Worm (Caenorhabditis elegans) whole organism, midembryonic: Measurements from ENCODE around the gene R11D1.12.

Experiments
- T22C8.4 ChIP-seq: fragments of 200-800 bp; sonication (Bioruptor generic); IDR thresholded peaks from 2 replicates; pipeline ENCODE4 v1.3.6; 2022; ENCODE audit warnings: missing genetic modification characterization, missing compliant biosample characterization
- cog-1 ChIP-seq: sonication (generic microtip); optimal IDR thresholded peaks from 2 replicates; lab custom pipeline; 2016; ENCODE audit warnings: missing genetic modification characterization, missing compliant biosample characterization
- klf-2 ChIP-seq: fragments of 200-800 bp; sonication (Bioruptor generic); conservative IDR thresholded peaks from 2 replicates; pipeline ENCODE4 v1.3.6; 2022; ENCODE audit warnings: missing genetic modification reagents, missing genetic modification characterization, missing compliant biosample characterization
- med-1 ChIP-seq: sonication (generic microtip); optimal IDR thresholded peaks from 2 replicates; lab custom pipeline; 2017; ENCODE audit warnings: missing genetic modification characterization, mild to moderate bottlenecking, missing compliant biosample characterization, antibody characterized with exemption, missing genetic modification reagents; ENCODE audit not compliant: insufficient read depth
- ref-1 ChIP-seq: fragments of 200-800 bp; sonication (Bioruptor generic); conservative IDR thresholded peaks from 2 replicates; pipeline ENCODE4 v1.3.6; 2022; ENCODE audit warnings: missing genetic modification reagents, missing genetic modification characterization, missing compliant biosample characterization
- tab-1 ChIP-seq: fragments of 200-800 bp; sonication (Bioruptor generic); IDR thresholded peaks from 2 replicates; pipeline ENCODE4 v1.3.6; 2022; ENCODE audit warnings: missing genetic modification characterization, missing compliant biosample characterization
- ztf-23 ChIP-seq: fragments of 200-800 bp; sonication (Bioruptor generic); IDR thresholded peaks from 2 replicates; pipeline ENCODE4 v1.3.6; 2022; ENCODE audit warnings: missing genetic modification reagents, missing genetic modification characterization, missing compliant biosample characterization
- ztf-29 ChIP-seq: fragments of 200-800 bp; sonication (Bioruptor generic); IDR thresholded peaks from 2 replicates; pipeline ENCODE4 v1.3.6; 2022; ENCODE audit warnings: missing genetic modification reagents, missing genetic modification characterization, missing compliant biosample characterization

DNA sequence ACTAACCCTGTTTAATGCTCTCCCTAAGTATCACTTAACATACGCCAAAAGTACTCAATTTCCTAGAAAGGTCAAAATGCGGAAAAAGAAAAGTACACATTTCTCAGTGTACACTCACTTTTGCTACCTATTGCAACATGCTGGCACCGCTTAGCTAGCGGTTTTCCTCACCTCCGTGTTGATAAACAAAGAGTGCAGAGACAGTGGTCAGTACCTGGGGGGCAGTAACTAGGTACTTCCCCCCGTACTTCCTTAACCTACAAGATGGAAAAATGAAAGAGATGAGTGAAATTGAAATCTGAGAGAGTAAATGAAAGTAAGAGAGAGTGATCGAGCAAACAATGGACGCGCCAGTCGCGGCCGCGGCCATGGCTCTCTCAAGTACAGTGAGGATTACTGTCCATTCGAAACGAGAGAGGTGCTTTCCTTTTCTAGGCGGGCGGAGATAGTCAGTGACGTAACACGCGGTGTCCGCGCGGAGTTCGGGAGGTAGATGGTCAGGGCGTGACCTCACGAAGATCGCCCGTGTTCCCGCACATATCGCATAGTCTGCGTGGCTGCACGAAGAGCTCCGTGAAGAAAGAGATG, 10.5 kb upstream of the R11D1.12 start, which contains the start of gene cky-1:
- no peak for TF ChIP-seq ref-1 (GFP tag; lab: Robert Waterston, UW)
- TF ChIP-seq tab-1 (GFP tag; lab: Robert Waterston, UW): no peak
- no peak for TF ChIP-seq T22C8.4 (GFP tag; lab: Robert Waterston, UW)
- no peak for TF ChIP-seq ztf-23 (GFP tag; lab: Robert Waterston, UW)
- TF ChIP-seq cog-1 (tag; lab: Kevin White, UChicago): no peak
- TF ChIP-seq med-1 (GFP tag; lab: Kevin White, UChicago): no peak
- no peak for TF ChIP-seq ztf-29 (GFP tag; lab: Robert Waterston, UW)
- no peak for TF ChIP-seq klf-2 (GFP tag; lab: Robert Waterston, UW)
